Worm (Caenorhabditis elegans) whole organism, L3 larva: ENCODE data around the gene tftc-5.

Source experiments
- R02D3.7 ChIP-seq: fragments of 150-350 bp; optimal IDR thresholded peaks from 2 replicates; lab custom pipeline; 2014; ENCODE audit warnings: missing biosample characterization, missing genetic modification characterization
- ceh-16 ChIP-seq: sonication (generic microtip); optimal IDR thresholded peaks from 2 replicates; lab custom pipeline; 2017; ENCODE audit warnings: missing biosample characterization, missing genetic modification characterization
- ceh-9 ChIP-seq: sonication (generic microtip); optimal IDR thresholded peaks from 2 replicates; lab custom pipeline; 2018; ENCODE audit warnings: missing biosample characterization, missing genetic modification characterization
- daf-12 ChIP-seq: fragments of 150-350 bp; optimal IDR thresholded peaks from 2 replicates; lab custom pipeline; 2014; ENCODE audit warnings: missing biosample characterization, missing genetic modification reagents, missing genetic modification characterization
- egl-27 ChIP-seq: sonication (generic microtip); optimal IDR thresholded peaks from 4 replicates; lab custom pipeline; 2017; ENCODE audit warnings: missing biosample characterization, missing genetic modification reagents, missing genetic modification characterization
- egl-5 ChIP-seq: fragments of 150-350 bp; optimal IDR thresholded peaks from 2 replicates; lab custom pipeline; 2017; ENCODE audit warnings: missing biosample characterization, missing genetic modification reagents, missing genetic modification characterization, inconsistent platforms
- elt-1 ChIP-seq: fragments of 150-350 bp; optimal IDR thresholded peaks from 2 replicates; lab custom pipeline; 2014; ENCODE audit warnings: missing biosample characterization, missing genetic modification characterization
- elt-2 ChIP-seq: sonication (generic microtip); optimal IDR thresholded peaks from 2 replicates; lab custom pipeline; 2016; ENCODE audit warnings: missing genetic modification reagents, mild to moderate bottlenecking, missing genetic modification characterization, missing compliant biosample characterization
- elt-3 ChIP-seq, 3 experiments: fragments of 150-350 bp in 1 of 3; sonication (generic microtip) in 2 of 3; optimal IDR thresholded peaks; 2 replicates in 2 of 3; 4 replicates in 1 of 3; lab custom pipeline; 2014 to 2017; ENCODE audit warnings: missing biosample characterization in 3 of 3, missing genetic modification characterization in 3 of 3
- fkh-10 ChIP-seq: sonication (generic microtip); optimal IDR thresholded peaks from 2 replicates; lab custom pipeline; 2017; ENCODE audit warnings: missing biosample characterization, missing genetic modification reagents, missing genetic modification characterization
- fkh-2 ChIP-seq: fragments of 150-350 bp; optimal IDR thresholded peaks from 2 replicates; lab custom pipeline; 2014; ENCODE audit warnings: missing biosample characterization, missing genetic modification reagents, missing genetic modification characterization
- fos-1 ChIP-seq: fragments of 150-350 bp; optimal IDR thresholded peaks from 2 replicates; lab custom pipeline; 2014; ENCODE audit warnings: missing biosample characterization, missing genetic modification characterization
- hmg-11 ChIP-seq: sonication (generic microtip); optimal IDR thresholded peaks from 2 replicates; lab custom pipeline; 2016; ENCODE audit warnings: missing genetic modification characterization, missing compliant biosample characterization
- jun-1 ChIP-seq: fragments of 150-350 bp; optimal IDR thresholded peaks from 2 replicates; lab custom pipeline; 2014; ENCODE audit warnings: missing biosample characterization, missing genetic modification reagents, missing genetic modification characterization
- lin-15B ChIP-seq: fragments of 150-350 bp; optimal IDR thresholded peaks from 2 replicates; lab custom pipeline; 2014; ENCODE audit warnings: missing biosample characterization, missing genetic modification characterization
- lin-39 ChIP-seq: fragments of 150-350 bp; optimal IDR thresholded peaks from 2 replicates; lab custom pipeline; 2018; ENCODE audit warnings: missing biosample characterization, missing genetic modification reagents, missing genetic modification characterization
- lsy-12 ChIP-seq: sonication (generic microtip); optimal IDR thresholded peaks from 2 replicates; lab custom pipeline; 2016; ENCODE audit warnings: mild to moderate bottlenecking, missing genetic modification characterization, missing compliant biosample characterization
- mml-1 ChIP-seq: fragments of 150-350 bp; sonication (generic microtip); optimal IDR thresholded peaks from 3 replicates; lab custom pipeline; 2014; ENCODE audit warnings: missing biosample characterization, missing genetic modification characterization
- nfya-1 ChIP-seq: sonication (generic microtip); optimal IDR thresholded peaks from 2 replicates; lab custom pipeline; 2017; ENCODE audit warnings: missing genetic modification characterization, mild to moderate bottlenecking, missing compliant biosample characterization, antibody characterized with exemption, moderate library complexity; ENCODE audit not compliant: insufficient read depth
- nhr-11 ChIP-seq: fragments of 150-350 bp; optimal IDR thresholded peaks from 2 replicates; lab custom pipeline; 2014; ENCODE audit warnings: missing biosample characterization, missing genetic modification characterization
- nhr-23 ChIP-seq: fragments of 150-350 bp; optimal IDR thresholded peaks from 2 replicates; lab custom pipeline; 2014; ENCODE audit warnings: missing biosample characterization, missing genetic modification reagents, missing genetic modification characterization
- nhr-25 ChIP-seq: sonication (generic microtip); optimal IDR thresholded peaks from 2 replicates; lab custom pipeline; 2017; ENCODE audit warnings: missing biosample characterization, missing genetic modification characterization
- nhr-43 ChIP-seq: sonication (generic microtip); optimal IDR thresholded peaks from 2 replicates; lab custom pipeline; 2016; ENCODE audit warnings: mild to moderate bottlenecking, missing genetic modification characterization, missing compliant biosample characterization; ENCODE audit not compliant: poor library complexity, severe bottlenecking
- nhr-67 ChIP-seq: fragments of 150-350 bp; optimal IDR thresholded peaks from 2 replicates; lab custom pipeline; 2014; ENCODE audit warnings: missing biosample characterization, missing genetic modification characterization
- nhr-76 ChIP-seq: fragments of 150-350 bp; sonication (generic microtip); optimal IDR thresholded peaks from 5 replicates; lab custom pipeline; 2014; ENCODE audit warnings: missing biosample characterization, missing genetic modification characterization
- nhr-77 ChIP-seq: fragments of 150-350 bp; optimal IDR thresholded peaks from 2 replicates; lab custom pipeline; 2014; ENCODE audit warnings: missing biosample characterization, missing genetic modification characterization
- pha-4 ChIP-seq: fragments of 150-350 bp; optimal IDR thresholded peaks from 2 replicates; lab custom pipeline; 2014; ENCODE audit warnings: missing biosample characterization, missing genetic modification reagents, missing genetic modification characterization
- skn-1 ChIP-seq: fragments of 150-350 bp; optimal IDR thresholded peaks from 2 replicates; lab custom pipeline; 2014; ENCODE audit warnings: missing biosample characterization, missing genetic modification characterization
- snpc-4 ChIP-seq: fragments of 150-350 bp; optimal IDR thresholded peaks from 2 replicates; lab custom pipeline; 2014; ENCODE audit warnings: missing biosample characterization, missing genetic modification characterization
- unc-62 ChIP-seq: fragments of 150-350 bp; sonication (generic microtip); optimal IDR thresholded peaks from 4 replicates; lab custom pipeline; 2014; ENCODE audit warnings: missing biosample characterization, missing genetic modification reagents, missing genetic modification characterization
- zag-1 ChIP-seq: fragments of 150-350 bp; optimal IDR thresholded peaks from 2 replicates; lab custom pipeline; 2014; ENCODE audit warnings: missing biosample characterization, missing genetic modification characterization
- ztf-11 ChIP-seq: fragments of 150-350 bp; optimal IDR thresholded peaks from 2 replicates; lab custom pipeline; 2014; ENCODE audit warnings: missing biosample characterization, missing genetic modification characterization
- ztf-4 ChIP-seq: fragments of 150-350 bp; optimal IDR thresholded peaks from 2 replicates; lab custom pipeline; 2014; ENCODE audit warnings: missing biosample characterization, missing genetic modification characterization

Gene tftc-5

DNA sequence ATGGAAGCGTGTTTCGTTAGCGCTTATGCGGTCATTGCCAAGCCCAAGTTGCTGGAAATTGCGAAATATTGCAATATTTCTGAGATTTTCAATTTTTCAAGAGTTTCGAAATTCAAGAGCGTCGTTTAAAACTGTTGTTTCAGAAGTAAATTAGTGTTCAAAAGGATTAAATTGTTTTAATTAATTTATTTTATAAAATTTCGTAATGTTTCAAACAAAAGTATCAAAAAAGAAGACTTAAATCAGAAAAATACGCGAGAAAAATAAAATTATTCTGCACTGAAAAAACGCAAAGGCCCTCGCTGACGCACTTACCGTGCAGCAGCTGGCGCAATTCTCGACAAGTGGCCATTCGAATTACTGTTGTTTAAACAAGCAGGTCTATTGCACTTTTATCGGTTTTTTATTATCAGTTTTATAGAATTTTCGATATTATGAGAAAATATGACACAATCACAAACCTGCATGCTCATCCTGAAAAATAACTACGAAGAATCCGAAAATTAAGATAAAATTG, 17.8 kb upstream of the tftc-5 start, which contains the start of gene tif-1A (continued):
- TF ChIP-seq nhr-76 (tag; lab: Kevin White, UChicago) (no peak), jun-1 (tag; lab: Kevin White, UChicago) (peak; percentile 82), nhr-25 (tag; lab: Kevin White, UChicago) (peak; percentile 66), ztf-4 (no peak), nhr-77 (tag; lab: Kevin White, UChicago) (peak; percentile 52), lin-39 (tag; lab: Kevin White, UChicago) (peak; percentile 68), nhr-43 (tag; lab: Kevin White, UChicago) (peak; percentile 54), mml-1 (no peak), zag-1 (no peak), ceh-16 (tag; lab: Kevin White, UChicago) (no peak), elt-2 (tag; lab: Kevin White, UChicago) (peak; percentile 90), pha-4 (tag; lab: Kevin White, UChicago) (peak; percentile 96), elt-1 (tag; lab: Kevin White, UChicago) (no peak), lin-15B (tag; lab: Kevin White, UChicago) (peak; percentile 78), lsy-12 (tag; lab: Kevin White, UChicago) (peak; percentile 83), fkh-10 (no peak), egl-27 (tag; lab: Kevin White, UChicago) (no peak), fos-1 (tag; lab: Kevin White, UChicago) (no peak), ceh-9 (tag; lab: Kevin White, UChicago) (no peak), nfya-1 (tag; lab: Kevin White, UChicago) (peak; percentile 85)
- TF ChIP-seq, all 47 proteins: peak for 21

DNA sequence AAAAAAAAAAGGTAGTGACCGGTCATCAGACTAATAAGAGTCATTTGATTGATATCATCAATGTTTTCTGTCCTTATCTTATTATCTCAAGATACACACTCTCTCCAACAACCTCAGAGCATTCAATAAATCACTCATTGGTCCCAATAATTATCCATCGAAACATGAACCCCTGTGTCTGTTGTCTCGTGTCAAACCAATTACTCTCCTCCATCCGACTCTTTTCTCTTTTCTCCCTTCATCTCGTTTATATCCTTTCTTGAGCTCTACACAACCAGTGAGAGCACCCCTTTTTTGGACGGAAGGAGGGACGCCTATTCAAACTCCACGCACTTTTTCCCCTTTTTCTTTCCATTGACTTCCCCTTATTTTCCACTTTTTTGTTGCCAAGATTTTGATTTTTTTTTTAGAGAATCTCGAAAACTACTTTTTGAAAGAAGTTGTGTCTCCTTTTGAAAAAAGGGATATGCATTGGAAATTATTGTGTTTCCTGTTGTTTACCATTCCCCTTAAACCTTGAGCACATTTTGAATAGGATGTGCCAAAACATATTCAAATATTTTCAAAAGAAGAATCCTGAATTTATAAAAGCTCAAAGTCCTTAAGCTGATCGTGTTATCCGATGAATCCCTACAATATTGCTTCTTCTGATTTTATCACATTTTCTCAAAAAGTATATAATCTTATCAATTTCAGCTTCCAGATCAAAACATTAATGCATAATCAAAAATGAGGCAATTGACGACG, 16.3 kb upstream of the tftc-5 start, which contains the start of gene pxd-1:
Gene pxd-1 (plus strand): TSS at position 697 of the 747 bp plus-strand sequence.
- TF ChIP-seq nfya-1 (tag; lab: Kevin White, UChicago) (peak; percentile 57), lin-39 (tag; lab: Kevin White, UChicago) (peak; percentile 24), fkh-10 (peak; percentile 70), egl-5 (tag; lab: Kevin White, UChicago) (peak; percentile 19), unc-62 (GFP tag; lab: Kevin White, UChicago) (no peak)
- TF ChIP-seq, all 47 proteins: peak for 4

DNA sequence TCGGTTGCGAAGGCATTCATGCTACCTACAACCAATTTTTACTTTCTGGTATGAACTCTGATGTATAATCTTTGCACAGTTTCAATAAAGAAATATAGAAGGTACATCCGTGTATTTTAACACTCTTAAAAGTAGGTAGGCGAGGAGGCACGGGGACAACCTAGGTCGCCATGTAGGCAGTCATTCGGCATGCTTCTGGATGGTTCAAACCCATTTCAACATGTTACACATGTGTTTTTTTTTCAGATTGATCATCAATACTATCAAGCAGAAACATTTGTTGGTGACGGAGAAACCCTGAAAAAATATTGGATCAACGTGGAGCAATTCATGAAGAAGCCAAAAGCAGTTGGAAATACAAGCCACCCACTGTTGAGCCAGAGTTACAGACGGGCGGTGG, 14.9 kb upstream of the tftc-5 start:
- no peak for TF ChIP-seq nfya-1 (tag; lab: Kevin White, UChicago)
- TF ChIP-seq nhr-11 (tag; lab: Kevin White, UChicago), result no peak
- TF ChIP-seq lin-15B (tag; lab: Kevin White, UChicago), result no peak
- no peak for TF ChIP-seq hmg-11 (tag; lab: Kevin White, UChicago)
- TF ChIP-seq fkh-2 (tag; lab: Kevin White, UChicago), result no peak
- TF ChIP-seq nhr-67 (tag; lab: Kevin White, UChicago), result no peak
- no peak for TF ChIP-seq daf-12 (tag; lab: Kevin White, UChicago)
- no peak for TF ChIP-seq pha-4 (tag; lab: Kevin White, UChicago)
- TF ChIP-seq snpc-4 (tag; lab: Kevin White, UChicago), result no peak
- TF ChIP-seq mml-1, result no peak
- TF ChIP-seq ztf-4, result no peak
- no peak for TF ChIP-seq R02D3.7 (tag; lab: Kevin White, UChicago)
- no peak for TF ChIP-seq skn-1 (tag; lab: Kevin White, UChicago)
- TF ChIP-seq elt-3 (tag; optimal IDR thresholded peaks at IDR 0.05; lab: Kevin White, UChicago), result no peak
- no peak for TF ChIP-seq nhr-23 (tag; lab: Kevin White, UChicago)
- no peak for TF ChIP-seq ztf-11 (tag; lab: Kevin White, UChicago)
- no peak for TF ChIP-seq nhr-43 (tag; lab: Kevin White, UChicago)
- TF ChIP-seq egl-5 (tag; lab: Kevin White, UChicago), result no peak
- no peak for TF ChIP-seq elt-1 (tag; lab: Kevin White, UChicago)

DNA sequence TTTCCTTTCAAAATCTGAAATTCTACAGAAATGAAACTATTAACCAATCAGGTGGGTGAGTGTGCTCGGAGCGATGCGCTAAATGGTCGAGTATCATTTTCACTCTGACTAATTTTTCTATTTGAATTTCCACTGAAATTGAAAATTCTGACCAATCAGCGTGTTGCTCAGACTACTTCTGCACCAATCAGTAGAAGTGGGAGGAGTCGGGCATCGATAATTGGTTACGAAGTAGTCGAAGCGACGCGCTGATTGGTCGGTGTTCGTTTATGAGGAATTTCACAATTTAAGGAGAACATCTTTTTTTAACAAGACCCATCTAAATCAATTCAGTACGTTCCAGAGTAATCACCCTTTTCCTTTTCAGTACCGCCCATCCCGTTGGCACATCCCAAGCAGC, 12.8 kb upstream of the tftc-5 start:
- TF ChIP-seq fkh-10 (no peak), nfya-1 (tag; lab: Kevin White, UChicago) (peak; percentile 86)
